Worm (Caenorhabditis elegans) whole organism, L4/young adult: ENCODE data around the gene ham-1.

ENCODE experiments used
- W03F9.2 ChIP-seq: fragments of 150-350 bp; optimal IDR thresholded peaks from 2 replicates; lab custom pipeline; 2014; ENCODE audit warnings: missing biosample characterization, missing genetic modification characterization
- dao-5 ChIP-seq: sonication (generic microtip); optimal IDR thresholded peaks from 2 replicates; lab custom pipeline; 2016; ENCODE audit warnings: missing genotype, missing genetic modification characterization, moderate library complexity, missing compliant biosample characterization
- him-1 ChIP-seq: sonication (generic microtip); optimal IDR thresholded peaks from 2 replicates; lab custom pipeline; 2016; ENCODE audit warnings: missing genotype, missing genetic modification reagents, missing genetic modification characterization, missing compliant biosample characterization

ham-1 gene

ce11 chrIV:12581046-12581445 lies 39.1 kb downstream of the ham-1 start, which contains the start of gene K08E7.6:
Gene K08E7.6 (minus strand): TSS chrIV:12581146.
- TF ChIP-seq dao-5 (tag; lab: Kevin White, UChicago) (no peak), him-1 (tag; lab: Kevin White, UChicago) (no peak), W03F9.2 (tag; lab: Kevin White, UChicago) (no peak)

ce11 chrIV:12583181-12583580 lies 41.2 kb downstream of the ham-1 start:
- TF ChIP-seq dao-5 (tag; lab: Kevin White, UChicago), result no peak
- TF ChIP-seq him-1 (tag; lab: Kevin White, UChicago), result no peak
- TF ChIP-seq W03F9.2 (tag; lab: Kevin White, UChicago), result no peak

- TF ChIP-seq him-1 (tag; lab: Kevin White, UChicago), result peak; percentile 29
- no peak for TF ChIP-seq dao-5 (tag; lab: Kevin White, UChicago)
These were observed 42.2 kb downstream of the ham-1 start for ce11 chrIV:12584146-12584545.

- no peak for TF ChIP-seq W03F9.2 (tag; lab: Kevin White, UChicago)
- no peak for TF ChIP-seq him-1 (tag; lab: Kevin White, UChicago)
- no peak for TF ChIP-seq dao-5 (tag; lab: Kevin White, UChicago)
These were observed 44.0 kb downstream of the ham-1 start, which contains the start of gene K08E7.8 for ce11 chrIV:12585966-12586365. Gene K08E7.8 (minus strand): TSS chrIV:12586066.

ce11 chrIV:12590373-12590772 lies 48.4 kb downstream of the ham-1 start, which contains the start of gene cul-6:
Gene cul-6 (minus strand): TSS chrIV:12590451.
- TF ChIP-seq dao-5 (tag; lab: Kevin White, UChicago), result no peak
- no peak for TF ChIP-seq him-1 (tag; lab: Kevin White, UChicago)

- peak; percentile 74 for TF ChIP-seq him-1 (tag; lab: Kevin White, UChicago)
- peak; percentile 52 for TF ChIP-seq dao-5 (tag; lab: Kevin White, UChicago)
- no peak for TF ChIP-seq W03F9.2 (tag; lab: Kevin White, UChicago)
These were observed 52.6 kb downstream of the ham-1 start for ce11 chrIV:12594574-12594973.
